Worm (Caenorhabditis elegans): ENCODE results near the gene clec-40.

- no peak for TF ChIP-seq ref-1 (GFP tag; conservative IDR thresholded peaks at IDR 0.05)
- no peak for TF ChIP-seq T22C8.4 (GFP tag; IDR thresholded peaks at IDR 0.05)
- TF ChIP-seq cog-1 (tag; optimal IDR thresholded peaks at IDR 0.05): no peak
- TF ChIP-seq tab-1 (GFP tag; IDR thresholded peaks at IDR 0.05): no peak
- no peak for TF ChIP-seq ztf-23 (GFP tag; IDR thresholded peaks at IDR 0.05)
- TF ChIP-seq med-1 (GFP tag; optimal IDR thresholded peaks at IDR 0.05; ENCODE audit: insufficient read depth): no peak
- no peak for TF ChIP-seq ztf-29 (GFP tag; IDR thresholded peaks at IDR 0.05)
Observed at ce11 chrV:16840283-16840682, 578 bp downstream of the clec-40 start.

Data from whole organism, midembryonic.